Fruit fly (Drosophila melanogaster): ENCODE results near the gene mRpL45.
A peak's percentile ranks its signal among the peaks of the same experiment; 100 is the strongest.

Gene mRpL45

dm6 chr3R:22667284-22667958 is 49.1 kb downstream of the mRpL45 start (continued):
- TF ChIP-seq CG3726 (GFP tag; IDR thresholded peaks at IDR 0.05) (peak; percentile 63; the same call in 2 of the 3 replicates), Trl (optimal IDR thresholded peaks at IDR 0.05) (peak; percentile 36 to 56), Trl (GFP tag; optimal IDR thresholded peaks at IDR 0.05) (peak; percentile 15), gsb (GFP tag; IDR thresholded peaks at IDR 0.05) (no peak), scrt (GFP tag; optimal IDR thresholded peaks at IDR 0.05) (peak; percentile 55), Fer1 (GFP tag; optimal IDR thresholded peaks at IDR 0.05) (peak; percentile 66), CG8924 (tag; optimal IDR thresholded peaks at IDR 0.05) (peak; percentile 91), CkIIα-i1 (GFP tag; IDR thresholded peaks at IDR 0.05) (no peak), fd3F (GFP tag; optimal IDR thresholded peaks at IDR 0.05) (peak; percentile 9), dimm (GFP tag; IDR thresholded peaks at IDR 0.05) (peak; percentile 30; the same call in 1 of the 2 replicates), CG10321 (GFP tag; IDR thresholded peaks at IDR 0.05) (peak; percentile 15; the same call in 1 of the 2 replicates), CG13296 (GFP tag; optimal IDR thresholded peaks at IDR 0.05) (peak; percentile 68), bsh (GFP tag; optimal IDR thresholded peaks at IDR 0.05) (peak; percentile 77 to 86), Six4 (GFP tag; optimal IDR thresholded peaks at IDR 0.05) (peak; percentile 83), CG1603 (tag; optimal IDR thresholded peaks at IDR 0.05) (peak; percentile 15), ro (GFP tag; IDR thresholded peaks at IDR 0.05) (peak; percentile 41; the same call in 1 of the 2 replicates), chn (GFP tag; optimal IDR thresholded peaks at IDR 0.05) (peak; percentile 43), CG11093 (GFP tag; IDR thresholded peaks at IDR 0.05) (peak; percentile 74; the same call in 1 of the 3 replicates), sim (GFP tag; IDR thresholded peaks at IDR 0.05) (0 out of 2 replicates have a peak, but pooled peaks have one; percentile 20), CG12659 (GFP tag; optimal IDR thresholded peaks at IDR 0.05) (peak; percentile 62), Oaz (GFP tag; IDR thresholded peaks at IDR 0.05) (no peak), Antp (GFP tag; optimal IDR thresholded peaks at IDR 0.05) (peak; percentile 2), zf30C (GFP tag; optimal IDR thresholded peaks at IDR 0.05) (peak; percentile 80), CG15269 (tag; optimal IDR thresholded peaks at IDR 0.05) (peak; percentile 68), lbe (GFP tag; optimal IDR thresholded peaks at IDR 0.05) (peak; percentile 73), HmgZ (tag; optimal IDR thresholded peaks at IDR 0.05) (peak; percentile 4), pb (GFP tag; optimal IDR thresholded peaks at IDR 0.05) (peak; percentile 30), CG14441 (GFP tag; IDR thresholded peaks at IDR 0.05) (peak; percentile 71), salm (tag; optimal IDR thresholded peaks at IDR 0.05) (peak; percentile 58), gt (GFP tag; IDR thresholded peaks at IDR 0.05) (0 out of 2 replicates have a peak, but pooled peaks have one; percentile 52), ssp (GFP tag; IDR thresholded peaks at IDR 0.05) (peak; percentile 44; the same call in 1 of the 2 replicates), aop (GFP tag; IDR thresholded peaks at IDR 0.05) (no peak), sima (GFP tag; optimal IDR thresholded peaks at IDR 0.05) (no peak), CG17328 (GFP tag; IDR thresholded peaks at IDR 0.05) (peak; percentile 71), Spps (tag; optimal IDR thresholded peaks at IDR 0.05) (peak; percentile 79), CG11504 (tag; optimal IDR thresholded peaks at IDR 0.05) (peak; percentile 95), ttk (GFP tag; IDR thresholded peaks at IDR 0.05) (peak; percentile 79), hbn (GFP tag; IDR thresholded peaks at IDR 0.05; ENCODE audit: partially characterized antibody) (no peak), CG34376 (GFP tag; optimal IDR thresholded peaks at IDR 0.05) (no peak), wor (GFP tag; IDR thresholded peaks at IDR 0.05) (peak; percentile 76), Mad (GFP tag; optimal IDR thresholded peaks at IDR 0.05) (peak; percentile 59), Lpt (GFP tag; optimal IDR thresholded peaks at IDR 0.05) (no peak), nau (GFP tag; optimal IDR thresholded peaks at IDR 0.05) (peak; percentile 70), pho (GFP tag; optimal IDR thresholded peaks at IDR 0.05) (peak; percentile 23), CG1529 (GFP tag; optimal IDR thresholded peaks at IDR 0.05) (peak; percentile 79), Ets65A (GFP tag) (peak; percentile 95), BtbVII (GFP tag; optimal IDR thresholded peaks at IDR 0.05) (peak; percentile 51), E2f2 (GFP tag; IDR thresholded peaks at IDR 0.05) (peak; percentile 36; the same call in 1 of the 2 replicates), CG10979 (tag; optimal IDR thresholded peaks at IDR 0.05) (peak; percentile 97), CG8765 (GFP tag; IDR thresholded peaks at IDR 0.05) (no peak; the same call in 1 of the 2 replicates)
